Worm (Caenorhabditis elegans) whole organism, L3 larva: ENCODE data around the gene clec-196.
A peak's percentile ranks its signal among the peaks of the same experiment; 100 is the strongest.

Experiments used
- jun-1 ChIP-seq: fragments of 150-350 bp; optimal IDR thresholded peaks from 2 replicates; lab custom pipeline; 2014; ENCODE audit warnings: missing biosample characterization, missing genetic modification reagents, missing genetic modification characterization
- skn-1 ChIP-seq: fragments of 150-350 bp; optimal IDR thresholded peaks from 2 replicates; lab custom pipeline; 2014; ENCODE audit warnings: missing biosample characterization, missing genetic modification characterization
- unc-62 ChIP-seq: fragments of 150-350 bp; sonication (generic microtip); optimal IDR thresholded peaks from 4 replicates; lab custom pipeline; 2014; ENCODE audit warnings: missing biosample characterization, missing genetic modification reagents, missing genetic modification characterization

DNA sequence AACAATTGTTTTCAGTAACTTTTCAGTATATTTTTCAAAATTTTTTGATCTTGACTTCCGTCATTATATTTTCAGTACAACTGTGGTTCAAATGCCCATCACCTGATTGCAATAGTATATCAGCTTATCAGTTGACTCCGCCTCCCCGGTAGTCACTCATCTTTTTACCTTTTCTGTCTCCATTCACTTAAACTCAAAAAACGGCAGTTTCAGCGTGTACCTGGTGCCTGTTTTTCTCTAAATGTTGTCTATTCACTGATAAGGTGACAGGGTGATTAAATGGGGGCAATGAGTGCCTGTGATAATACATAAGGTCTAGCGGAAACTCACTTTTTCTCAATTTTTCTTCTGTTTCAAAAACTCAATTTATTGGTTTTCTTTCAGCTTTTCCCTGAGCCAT is 31.6 kb upstream of the clec-196 start, which contains the start of gene ZK550.2:
- TF ChIP-seq jun-1 (tag; lab: Kevin White, UChicago) (peak; percentile 94), unc-62 (GFP tag; lab: Kevin White, UChicago) (no peak), skn-1 (peak; percentile 22)
